Worm (Caenorhabditis elegans): ENCODE measurements around the gene rabr-2.
A peak's percentile ranks its signal among the peaks of the same experiment; 100 is the strongest.

rabr-2 gene

ce11 chrIV:17461222-17461707 is 21.9 kb downstream of the rabr-2 start, which contains the start of gene rif-1.1 (continued):
- TF ChIP-seq dox-1 (GFP tag; IDR thresholded peaks at IDR 0.05) (peak; percentile 84), ztf-28 (GFP tag; IDR thresholded peaks at IDR 0.05) (no peak), F52B5.7 (tag; optimal IDR thresholded peaks at IDR 0.05) (no peak), snpc-1.3 (tag; optimal IDR thresholded peaks at IDR 0.05; ENCODE audit: insufficient read depth) (peak; percentile 7), unc-62 (GFP tag; optimal IDR thresholded peaks at IDR 0.05) (no peak), F10E7.11 (tag; optimal IDR thresholded peaks at IDR 0.05) (no peak), nhr-120 (GFP tag; IDR thresholded peaks at IDR 0.05) (no peak), zfh-2 (GFP tag; conservative IDR thresholded peaks at IDR 0.05) (no peak), ztf-6 (GFP tag; IDR thresholded peaks at IDR 0.05) (no peak), snpc-3.4 (tag; optimal IDR thresholded peaks at IDR 0.05) (peak; percentile 67), madf-3 (GFP tag; IDR thresholded peaks at IDR 0.05) (peak; percentile 87), cebp-1 (GFP tag; IDR thresholded peaks at IDR 0.05) (no peak), cebp-1 (tag; optimal IDR thresholded peaks at IDR 0.05) (no peak), hrde-1 (tag; optimal IDR thresholded peaks at IDR 0.05; ENCODE audit: borderline replicate concordance) (no peak), let-607 (tag; optimal IDR thresholded peaks at IDR 0.05) (no peak), hmg-1.2 (GFP tag; IDR thresholded peaks at IDR 0.05) (peak; percentile 45; the same call in 1 of the 2 replicates), Y53F4B.3 (GFP tag; IDR thresholded peaks at IDR 0.05) (no peak), ztf-3 (GFP tag; optimal IDR thresholded peaks at IDR 0.05) (no peak), somi-1 (GFP tag; optimal IDR thresholded peaks at IDR 0.05) (no peak), ceh-40 (GFP tag; IDR thresholded peaks at IDR 0.05) (no peak), gei-17 (GFP tag; optimal IDR thresholded peaks at IDR 0.05) (no peak), dpff-1 (tag; optimal IDR thresholded peaks at IDR 0.05) (no peak), ccch-3 (GFP tag; optimal IDR thresholded peaks at IDR 0.05) (no peak), F23B12.7 (tag; optimal IDR thresholded peaks at IDR 0.05; ENCODE audit: insufficient read depth) (no peak), K12H6.12 (tag; optimal IDR thresholded peaks at IDR 0.05) (no peak), ceh-79 (tag; optimal IDR thresholded peaks at IDR 0.05) (no peak), ekl-4 (GFP tag; IDR thresholded peaks at IDR 0.05) (peak; percentile 74), egl-18 (GFP tag; IDR thresholded peaks at IDR 0.05) (no peak), zim-3 (tag; optimal IDR thresholded peaks at IDR 0.05) (no peak), akir-1 (GFP tag; optimal IDR thresholded peaks at IDR 0.05) (no peak), bed-1 (GFP tag; IDR thresholded peaks at IDR 0.05) (no peak), egrh-3 (GFP tag; IDR thresholded peaks at IDR 0.05) (no peak), lsy-27 (tag; optimal IDR thresholded peaks at IDR 0.05; ENCODE audit: borderline replicate concordance, insufficient read depth) (no peak), mes-4 (tag; optimal IDR thresholded peaks at IDR 0.05) (no peak), lin-35 (GFP tag; optimal IDR thresholded peaks at IDR 0.05) (peak in 1 of 3 experiments; percentile 43), Y56A3A.18 (GFP tag; IDR thresholded peaks at IDR 0.05) (no peak), dpl-1 (GFP tag; optimal IDR thresholded peaks at IDR 0.05) (peak; percentile 93), athp-1 (tag; optimal IDR thresholded peaks at IDR 0.05) (no peak), rpc-1 (optimal IDR thresholded peaks at IDR 0.05) (no peak), rpc-1 (tag; optimal IDR thresholded peaks at IDR 0.05) (no peak), repo-1 (tag; optimal IDR thresholded peaks at IDR 0.05) (no peak), C06A6.2 (GFP tag; conservative IDR thresholded peaks at IDR 0.05) (no peak), B0035.1 (tag; optimal IDR thresholded peaks at IDR 0.05) (no peak), snpc-1.1 (tag; optimal IDR thresholded peaks at IDR 0.05; ENCODE audit: insufficient read depth) (no peak), mel-28 (tag; optimal IDR thresholded peaks at IDR 0.05; ENCODE audit: borderline replicate concordance) (no peak), B0019.2 (GFP tag; conservative IDR thresholded peaks at IDR 0.05) (peak; percentile 64), ceh-91 (GFP tag; IDR thresholded peaks at IDR 0.05) (peak; percentile 84), Y67H2A.10 (GFP tag; conservative IDR thresholded peaks at IDR 0.05) (no peak)
